Worm (Caenorhabditis elegans) whole organism, L3 larva: ENCODE measurements around the gene C44B7.5.

Source experiments
- R02D3.7 ChIP-seq: fragments of 150-350 bp; optimal IDR thresholded peaks from 2 replicates; lab custom pipeline; 2014; ENCODE audit warnings: missing biosample characterization, missing genetic modification characterization
- ZK546.5 ChIP-seq: sonication (generic microtip); optimal IDR thresholded peaks from 2 replicates; lab custom pipeline; 2017; ENCODE audit warnings: missing biosample characterization, missing genetic modification characterization
- aly-2 ChIP-seq: fragments of 150-350 bp; optimal IDR thresholded peaks from 2 replicates; lab custom pipeline; 2014; ENCODE audit warnings: missing biosample characterization, missing genetic modification characterization
- ama-1 ChIP-seq: fragments of 150-350 bp; optimal IDR thresholded peaks from 2 replicates; lab custom pipeline; 2018
- ceh-16 ChIP-seq: sonication (generic microtip); optimal IDR thresholded peaks from 2 replicates; lab custom pipeline; 2017; ENCODE audit warnings: missing biosample characterization, missing genetic modification characterization
- ceh-82 ChIP-seq: fragments of 150-350 bp; optimal IDR thresholded peaks from 2 replicates; lab custom pipeline; 2014; ENCODE audit warnings: missing biosample characterization, missing genetic modification characterization
- ceh-9 ChIP-seq: sonication (generic microtip); optimal IDR thresholded peaks from 2 replicates; lab custom pipeline; 2018; ENCODE audit warnings: missing biosample characterization, missing genetic modification characterization
- daf-12 ChIP-seq: fragments of 150-350 bp; optimal IDR thresholded peaks from 2 replicates; lab custom pipeline; 2014; ENCODE audit warnings: missing biosample characterization, missing genetic modification reagents, missing genetic modification characterization
- egl-27 ChIP-seq: sonication (generic microtip); optimal IDR thresholded peaks from 4 replicates; lab custom pipeline; 2017; ENCODE audit warnings: missing biosample characterization, missing genetic modification reagents, missing genetic modification characterization
- egl-5 ChIP-seq: fragments of 150-350 bp; optimal IDR thresholded peaks from 2 replicates; lab custom pipeline; 2017; ENCODE audit warnings: missing biosample characterization, missing genetic modification reagents, missing genetic modification characterization, inconsistent platforms
- elt-1 ChIP-seq: fragments of 150-350 bp; optimal IDR thresholded peaks from 2 replicates; lab custom pipeline; 2014; ENCODE audit warnings: missing biosample characterization, missing genetic modification characterization
- elt-2 ChIP-seq: sonication (generic microtip); optimal IDR thresholded peaks from 2 replicates; lab custom pipeline; 2016; ENCODE audit warnings: missing genetic modification reagents, mild to moderate bottlenecking, missing genetic modification characterization, missing compliant biosample characterization
- eor-1 ChIP-seq, 2 experiments: fragments of 150-350 bp; optimal IDR thresholded peaks; 2 replicates each; lab custom pipeline; 2014 to 2018; ENCODE audit warnings: missing biosample characterization in 2 of 2, missing genetic modification characterization in 2 of 2
- fkh-10 ChIP-seq: sonication (generic microtip); optimal IDR thresholded peaks from 2 replicates; lab custom pipeline; 2017; ENCODE audit warnings: missing biosample characterization, missing genetic modification reagents, missing genetic modification characterization
- fkh-2 ChIP-seq: fragments of 150-350 bp; optimal IDR thresholded peaks from 2 replicates; lab custom pipeline; 2014; ENCODE audit warnings: missing biosample characterization, missing genetic modification reagents, missing genetic modification characterization
- hmg-11 ChIP-seq: sonication (generic microtip); optimal IDR thresholded peaks from 2 replicates; lab custom pipeline; 2016; ENCODE audit warnings: missing genetic modification characterization, missing compliant biosample characterization
- jun-1 ChIP-seq: fragments of 150-350 bp; optimal IDR thresholded peaks from 2 replicates; lab custom pipeline; 2014; ENCODE audit warnings: missing biosample characterization, missing genetic modification reagents, missing genetic modification characterization
- lin-15B ChIP-seq: fragments of 150-350 bp; optimal IDR thresholded peaks from 2 replicates; lab custom pipeline; 2014; ENCODE audit warnings: missing biosample characterization, missing genetic modification characterization
- lin-39 ChIP-seq: fragments of 150-350 bp; optimal IDR thresholded peaks from 2 replicates; lab custom pipeline; 2018; ENCODE audit warnings: missing biosample characterization, missing genetic modification reagents, missing genetic modification characterization
- lsy-12 ChIP-seq: sonication (generic microtip); optimal IDR thresholded peaks from 2 replicates; lab custom pipeline; 2016; ENCODE audit warnings: mild to moderate bottlenecking, missing genetic modification characterization, missing compliant biosample characterization
- mdl-1 ChIP-seq: fragments of 150-350 bp; optimal IDR thresholded peaks from 2 replicates; lab custom pipeline; 2014; ENCODE audit warnings: missing biosample characterization, missing genetic modification characterization
- mml-1 ChIP-seq: fragments of 150-350 bp; sonication (generic microtip); optimal IDR thresholded peaks from 3 replicates; lab custom pipeline; 2014; ENCODE audit warnings: missing biosample characterization, missing genetic modification characterization
- nfya-1 ChIP-seq: sonication (generic microtip); optimal IDR thresholded peaks from 2 replicates; lab custom pipeline; 2017; ENCODE audit warnings: missing genetic modification characterization, mild to moderate bottlenecking, missing compliant biosample characterization, antibody characterized with exemption, moderate library complexity; ENCODE audit not compliant: insufficient read depth
- nhr-11 ChIP-seq: fragments of 150-350 bp; optimal IDR thresholded peaks from 2 replicates; lab custom pipeline; 2014; ENCODE audit warnings: missing biosample characterization, missing genetic modification characterization
- nhr-12 ChIP-seq: fragments of 150-350 bp; optimal IDR thresholded peaks from 2 replicates; lab custom pipeline; 2014; ENCODE audit warnings: missing biosample characterization, missing genetic modification characterization
- nhr-23 ChIP-seq: fragments of 150-350 bp; optimal IDR thresholded peaks from 2 replicates; lab custom pipeline; 2014; ENCODE audit warnings: missing biosample characterization, missing genetic modification reagents, missing genetic modification characterization
- nhr-237 ChIP-seq: fragments of 150-350 bp; optimal IDR thresholded peaks from 2 replicates; lab custom pipeline; 2014; ENCODE audit warnings: missing biosample characterization, missing genetic modification characterization
- nhr-25 ChIP-seq: sonication (generic microtip); optimal IDR thresholded peaks from 2 replicates; lab custom pipeline; 2017; ENCODE audit warnings: missing biosample characterization, missing genetic modification characterization
- nhr-28 ChIP-seq: fragments of 150-350 bp; optimal IDR thresholded peaks from 2 replicates; lab custom pipeline; 2014; ENCODE audit warnings: missing biosample characterization, missing genetic modification characterization
- nhr-43 ChIP-seq: sonication (generic microtip); optimal IDR thresholded peaks from 2 replicates; lab custom pipeline; 2016; ENCODE audit warnings: mild to moderate bottlenecking, missing genetic modification characterization, missing compliant biosample characterization; ENCODE audit not compliant: poor library complexity, severe bottlenecking
- nhr-76 ChIP-seq: fragments of 150-350 bp; sonication (generic microtip); optimal IDR thresholded peaks from 5 replicates; lab custom pipeline; 2014; ENCODE audit warnings: missing biosample characterization, missing genetic modification characterization
- nhr-77 ChIP-seq: fragments of 150-350 bp; optimal IDR thresholded peaks from 2 replicates; lab custom pipeline; 2014; ENCODE audit warnings: missing biosample characterization, missing genetic modification characterization
- pha-4 ChIP-seq: fragments of 150-350 bp; optimal IDR thresholded peaks from 2 replicates; lab custom pipeline; 2014; ENCODE audit warnings: missing biosample characterization, missing genetic modification reagents, missing genetic modification characterization
- pqm-1 ChIP-seq: fragments of 150-350 bp; optimal IDR thresholded peaks from 2 replicates; lab custom pipeline; 2017; ENCODE audit warnings: missing biosample characterization, missing genetic modification characterization, inconsistent platforms
- sea-2 ChIP-seq: fragments of 150-350 bp; sonication (generic microtip); optimal IDR thresholded peaks from 4 replicates; lab custom pipeline; 2014; ENCODE audit warnings: missing biosample characterization, missing genetic modification reagents, missing genetic modification characterization
- skn-1 ChIP-seq: fragments of 150-350 bp; optimal IDR thresholded peaks from 2 replicates; lab custom pipeline; 2014; ENCODE audit warnings: missing biosample characterization, missing genetic modification characterization
- tbx-2 ChIP-seq: sonication (generic microtip); optimal IDR thresholded peaks from 2 replicates; lab custom pipeline; 2016; ENCODE audit warnings: mild to moderate bottlenecking, missing genetic modification characterization, missing compliant biosample characterization
- unc-39 ChIP-seq: sonication (generic microtip); optimal IDR thresholded peaks from 4 replicates; lab custom pipeline; 2017; ENCODE audit warnings: missing biosample characterization, missing genetic modification characterization
- unc-62 ChIP-seq: fragments of 150-350 bp; sonication (generic microtip); optimal IDR thresholded peaks from 4 replicates; lab custom pipeline; 2014; ENCODE audit warnings: missing biosample characterization, missing genetic modification reagents, missing genetic modification characterization
- zag-1 ChIP-seq: fragments of 150-350 bp; optimal IDR thresholded peaks from 2 replicates; lab custom pipeline; 2014; ENCODE audit warnings: missing biosample characterization, missing genetic modification characterization
- ztf-11 ChIP-seq: fragments of 150-350 bp; optimal IDR thresholded peaks from 2 replicates; lab custom pipeline; 2014; ENCODE audit warnings: missing biosample characterization, missing genetic modification characterization
- ztf-4 ChIP-seq: fragments of 150-350 bp; optimal IDR thresholded peaks from 2 replicates; lab custom pipeline; 2014; ENCODE audit warnings: missing biosample characterization, missing genetic modification characterization

Gene C44B7.5

ce11 chrII:6842651-6843118 lies 29.7 kb downstream of the C44B7.5 start (continued):
- TF ChIP-seq nhr-77 (tag; lab: Kevin White, UChicago) (no peak), nhr-43 (tag; lab: Kevin White, UChicago) (peak; percentile 95), pqm-1 (tag; lab: Kevin White, UChicago) (peak; percentile 95), nhr-23 (tag; lab: Kevin White, UChicago) (peak; percentile 94), R02D3.7 (peak; percentile 54), ama-1 (lab: Kevin White, UChicago) (peak; percentile 31), daf-12 (no peak), jun-1 (tag; lab: Kevin White, UChicago) (peak; percentile 87), nhr-12 (tag; lab: Kevin White, UChicago) (no peak), nfya-1 (tag; lab: Kevin White, UChicago) (peak; percentile 85), fkh-2 (no peak), sea-2 (GFP tag; lab: Kevin White, UChicago) (no peak), egl-27 (tag; lab: Kevin White, UChicago) (peak; percentile 99), lin-39 (tag; lab: Kevin White, UChicago) (peak; percentile 49)

- no peak for TF ChIP-seq ZK546.5
- TF ChIP-seq R02D3.7: no peak
- TF ChIP-seq ceh-16 (tag; lab: Kevin White, UChicago): no peak
- no peak for TF ChIP-seq jun-1 (tag; lab: Kevin White, UChicago)
- TF ChIP-seq pha-4: no peak
- no peak for TF ChIP-seq nhr-11 (tag; lab: Kevin White, UChicago)
- no peak for TF ChIP-seq zag-1 (tag; lab: Kevin White, UChicago)
- TF ChIP-seq nhr-23 (tag; lab: Kevin White, UChicago): no peak
- TF ChIP-seq nhr-25 (tag; lab: Kevin White, UChicago): no peak
- TF ChIP-seq tbx-2 (tag; lab: Kevin White, UChicago): no peak
- no peak for TF ChIP-seq unc-62
- TF ChIP-seq lsy-12: no peak
- no peak for TF ChIP-seq nhr-77 (tag; lab: Kevin White, UChicago)
- no peak for TF ChIP-seq lin-39 (tag; lab: Kevin White, UChicago)
- no peak for TF ChIP-seq ceh-9 (tag; lab: Kevin White, UChicago)
- no peak for TF ChIP-seq ama-1 (lab: Kevin White, UChicago)
- no peak for TF ChIP-seq fkh-2
- TF ChIP-seq, all 47 proteins: peak for 0
Observed at ce11 chrII:6842009-6842408, 30.4 kb downstream of the C44B7.5 start.

ce11 chrII:6841102-6841501 lies 31.3 kb downstream of the C44B7.5 start:
- TF ChIP-seq nhr-25 (tag; lab: Kevin White, UChicago) (no peak), egl-27 (tag; lab: Kevin White, UChicago) (peak; percentile 59), elt-2 (tag; lab: Kevin White, UChicago) (peak; percentile 28), skn-1 (no peak), egl-5 (tag; lab: Kevin White, UChicago) (peak; percentile 89), ceh-16 (tag; lab: Kevin White, UChicago) (no peak), ceh-82 (tag; lab: Kevin White, UChicago) (no peak)

- TF ChIP-seq pha-4 (peak; percentile 85), skn-1 (no peak), ztf-11 (tag; lab: Kevin White, UChicago) (no peak), nhr-25 (tag; lab: Kevin White, UChicago) (no peak), mml-1 (tag; lab: Kevin White, UChicago) (no peak)
Observed at ce11 chrII:6840663-6841062, 31.7 kb downstream of the C44B7.5 start.

ce11 chrII:6838977-6839376 lies 33.4 kb downstream of the C44B7.5 start:
- TF ChIP-seq lin-39 (tag; lab: Kevin White, UChicago): peak; percentile 75
- TF ChIP-seq R02D3.7: no peak
- no peak for TF ChIP-seq lin-15B (tag; lab: Kevin White, UChicago)
- no peak for TF ChIP-seq nhr-76
- TF ChIP-seq sea-2 (GFP tag; lab: Kevin White, UChicago): no peak
- peak; percentile 64 for TF ChIP-seq nfya-1 (tag; lab: Kevin White, UChicago)
- no peak for TF ChIP-seq eor-1 (tag; optimal IDR thresholded peaks at IDR 0.05; lab: Kevin White, UChicago)
- no peak for TF ChIP-seq unc-39 (tag; lab: Kevin White, UChicago)
- TF ChIP-seq elt-2 (tag; lab: Kevin White, UChicago): peak; percentile 39
- TF ChIP-seq elt-1: peak; percentile 42
- no peak for TF ChIP-seq nhr-43 (tag; lab: Kevin White, UChicago)
- TF ChIP-seq ceh-9 (tag; lab: Kevin White, UChicago): no peak
- TF ChIP-seq nhr-237 (tag; lab: Kevin White, UChicago): no peak
- TF ChIP-seq lsy-12: no peak
- no peak for TF ChIP-seq aly-2 (tag; lab: Kevin White, UChicago)
- TF ChIP-seq mdl-1 (tag; lab: Kevin White, UChicago): no peak
- TF ChIP-seq tbx-2 (tag; lab: Kevin White, UChicago): peak; percentile 26
- no peak for TF ChIP-seq ZK546.5
- TF ChIP-seq zag-1 (tag; lab: Kevin White, UChicago): no peak
- no peak for TF ChIP-seq jun-1 (tag; lab: Kevin White, UChicago)
- TF ChIP-seq fkh-2: no peak
- TF ChIP-seq skn-1: no peak
- no peak for TF ChIP-seq ztf-4 (tag; lab: Kevin White, UChicago)
- TF ChIP-seq daf-12: no peak
- no peak for TF ChIP-seq nhr-28
- TF ChIP-seq nhr-12 (tag; lab: Kevin White, UChicago): no peak
- peak; percentile 40 for TF ChIP-seq unc-62
- no peak for TF ChIP-seq fkh-10 (GFP tag; lab: Kevin White, UChicago)
- no peak for TF ChIP-seq hmg-11 (tag; lab: Kevin White, UChicago)
- TF ChIP-seq egl-27 (tag; lab: Kevin White, UChicago): no peak
